Worm (Caenorhabditis elegans) whole organism, late embryonic: Measurements from ENCODE around the gene F08F3.6.

ENCODE experiments used
- ama-1 ChIP-seq: fragments of 150-350 bp; optimal IDR thresholded peaks from 2 replicates; lab custom pipeline; 2014
- ceh-48 ChIP-seq: sonication (generic microtip); optimal IDR thresholded peaks from 2 replicates; lab custom pipeline; 2016; ENCODE audit warnings: missing genetic modification characterization, inconsistent platforms, missing compliant biosample characterization
- fax-1 ChIP-seq: sonication (generic microtip); optimal IDR thresholded peaks from 2 replicates; lab custom pipeline; 2016; ENCODE audit warnings: missing genotype, missing genetic modification characterization, missing compliant biosample characterization
- hlh-30 ChIP-seq: sonication (generic microtip); optimal IDR thresholded peaks from 2 replicates; lab custom pipeline; 2017; ENCODE audit warnings: antibody characterized with exemption, missing genetic modification characterization, missing compliant biosample characterization; ENCODE audit not compliant: insufficient read depth
- nhr-11 ChIP-seq: fragments of 150-350 bp; optimal IDR thresholded peaks from 2 replicates; lab custom pipeline; 2014; ENCODE audit warnings: missing biosample characterization, missing genetic modification characterization
- pqm-1 ChIP-seq: sonication (generic microtip); optimal IDR thresholded peaks from 2 replicates; lab custom pipeline; 2016; ENCODE audit warnings: missing genetic modification characterization, missing compliant biosample characterization

DNA sequence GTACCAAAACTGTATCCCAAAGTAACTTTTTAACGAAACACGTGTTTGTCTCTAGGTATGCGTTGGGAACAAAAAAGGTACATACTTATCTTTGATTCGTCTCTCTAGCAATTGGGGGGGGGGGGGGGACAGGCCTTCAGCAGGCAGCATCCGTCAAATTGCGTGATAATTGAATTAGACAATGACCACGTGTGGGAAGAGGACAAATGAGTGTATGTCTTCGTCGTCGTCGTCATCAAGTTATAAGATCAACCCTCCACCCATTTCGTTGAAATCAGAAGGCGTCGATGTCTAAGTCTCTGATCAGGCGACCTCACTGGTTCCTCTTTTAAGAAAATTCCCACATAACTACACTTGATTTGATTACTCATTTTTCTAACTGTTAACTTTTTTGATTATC lies 9.2 kb downstream of the F08F3.6 start, which contains the start of gene F08F3.4:
- TF ChIP-seq hlh-30 (no peak), fax-1 (tag; lab: Kevin White, UChicago) (no peak), ceh-48 (tag; lab: Kevin White, UChicago) (no peak), nhr-11 (tag; lab: Kevin White, UChicago) (no peak), pqm-1 (tag; lab: Kevin White, UChicago) (no peak), ama-1 (lab: Kevin White, UChicago) (no peak)
